Fruit fly (Drosophila melanogaster): ENCODE measurements around the gene Sugb.

- TF ChIP-seq CG17359 (tag; optimal IDR thresholded peaks at IDR 0.05) (no peak), CG9609 (GFP tag; optimal IDR thresholded peaks at IDR 0.05) (no peak), CG16813 (GFP tag; IDR thresholded peaks at IDR 0.05; ENCODE audit: partially characterized antibody) (no peak), CG7372 (GFP tag; IDR thresholded peaks at IDR 0.05) (no peak), pho (GFP tag; optimal IDR thresholded peaks at IDR 0.05) (no peak), Xrp1 (GFP tag; IDR thresholded peaks at IDR 0.05) (no peak)
Measured at dm6 chr3L:11685876-11686275, 2.1 kb downstream of the Sugb start.

All from whole organism, embryonic.